Fruit fly (Drosophila melanogaster): ENCODE results near the gene CG43082.

The CG43082 gene

dm6 chr3L:15694406-15694805 is 32.7 kb downstream of the CG43082 start (continued):
- TF ChIP-seq Sry-β (GFP tag; optimal IDR thresholded peaks at IDR 0.05) (no peak), sqz (GFP tag; optimal IDR thresholded peaks at IDR 0.05) (peak; percentile 21), CG7839 (tag; optimal IDR thresholded peaks at IDR 0.05) (peak; percentile 8), sd (tag; optimal IDR thresholded peaks at IDR 0.05) (peak; percentile 19), CrebB (tag; optimal IDR thresholded peaks at IDR 0.05) (no peak)

dm6 chr3L:15695195-15695594 is 33.5 kb downstream of the CG43082 start:
- TF ChIP-seq sens (GFP tag) (peak; percentile 37), abd-A (tag; optimal IDR thresholded peaks at IDR 0.05) (peak; percentile 85), oc (tag; optimal IDR thresholded peaks at IDR 0.05) (peak; percentile 80), CG2129 (GFP tag; IDR thresholded peaks at IDR 0.05; ENCODE audit: partially characterized antibody) (no peak), otp (GFP tag; IDR thresholded peaks at IDR 0.05) (0 out of 3 replicates have a peak, but pooled peaks have one; percentile 42), Pdp1 (GFP tag; optimal IDR thresholded peaks at IDR 0.05) (peak in 1 of 2 experiments; percentile 42), Blimp-1 (GFP tag; optimal IDR thresholded peaks at IDR 0.05) (peak; percentile 46), Nf-YC (tag; optimal IDR thresholded peaks at IDR 0.05) (no peak), CG4328 (GFP tag; optimal IDR thresholded peaks at IDR 0.05) (no peak), Awh (GFP tag; IDR thresholded peaks at IDR 0.05) (peak; percentile 95), CG10654 (GFP tag; optimal IDR thresholded peaks at IDR 0.05) (no peak), vvl (GFP tag; IDR thresholded peaks at IDR 0.05) (peak; percentile 54; the same call in 1 of the 2 replicates), gsb-n (tag; optimal IDR thresholded peaks at IDR 0.05) (peak; percentile 55), ci (GFP tag; IDR thresholded peaks at IDR 0.05) (0 out of 3 replicates have a peak, but pooled peaks have one; percentile 12), Vsx1 (GFP tag; optimal IDR thresholded peaks at IDR 0.05) (peak; percentile 51), CG12769 (tag; optimal IDR thresholded peaks at IDR 0.05) (peak; percentile 71)

- TF ChIP-seq CG17568 (GFP tag; optimal IDR thresholded peaks at IDR 0.05) (no peak), Med (GFP tag) (peak; percentile 26), CG15073 (GFP tag; optimal IDR thresholded peaks at IDR 0.05) (no peak), Ets65A (GFP tag) (peak; percentile 66), chinmo (GFP tag; IDR thresholded peaks at IDR 0.05; ENCODE audit: partially characterized antibody) (0 out of 4 replicates have a peak, but pooled peaks have one; percentile 9), H15 (GFP tag; IDR thresholded peaks at IDR 0.05) (no peak), slbo (GFP tag; IDR thresholded peaks at IDR 0.05) (0 out of 2 replicates have a peak, but pooled peaks have one; percentile 13)
Measured at dm6 chr3L:15697916-15698315, 36.2 kb downstream of the CG43082 start.

dm6 chr3L:15699626-15700337 is 38.1 kb downstream of the CG43082 start, which contains the start of gene comm2:
Gene comm2, minus strand, starts transcription at chr3L:15699850.
- TF ChIP-seq Deaf1 (tag; optimal IDR thresholded peaks at IDR 0.05) (peak; percentile 96), aop (GFP tag; IDR thresholded peaks at IDR 0.05) (peak; percentile 19; the same call in 1 of the 2 replicates), CG32767 (GFP tag; IDR thresholded peaks at IDR 0.05) (peak; percentile 31; the same call in 1 of the 2 replicates), CG34422 (GFP tag; IDR thresholded peaks at IDR 0.05) (no peak), kni (GFP tag; optimal IDR thresholded peaks at IDR 0.05) (peak; percentile 89), CG5953 (GFP tag; IDR thresholded peaks at IDR 0.05) (no peak), CG2202 (tag; optimal IDR thresholded peaks at IDR 0.05) (peak; percentile 12), Eip74EF (GFP tag; optimal IDR thresholded peaks at IDR 0.05) (no peak), D19A (tag; optimal IDR thresholded peaks at IDR 0.05) (peak; percentile 8), oc (tag; optimal IDR thresholded peaks at IDR 0.05) (peak; percentile 52), Fer2 (tag; optimal IDR thresholded peaks at IDR 0.05) (no peak), HLHmδ (GFP tag; optimal IDR thresholded peaks at IDR 0.05) (peak; percentile 73), amos (GFP tag; IDR thresholded peaks at IDR 0.05; ENCODE audit: partially characterized antibody) (peak; percentile 61; the same call in 1 of the 2 replicates), gcm (GFP tag; optimal IDR thresholded peaks at IDR 0.05) (peak; percentile 8), grn (GFP tag; optimal IDR thresholded peaks at IDR 0.05) (peak; percentile 91), Mad (GFP tag; optimal IDR thresholded peaks at IDR 0.05) (peak; percentile 14), ftz-f1 (GFP tag; optimal IDR thresholded peaks at IDR 0.05) (no peak), pros (GFP tag; optimal IDR thresholded peaks at IDR 0.05) (peak; percentile 98)
